Worm (Caenorhabditis elegans) whole organism, young adult: ENCODE measurements around the gene lrx-1.

Experiments used
- ama-1 ChIP-seq, 3 experiments: fragments of 150-350 bp in 1 of 3; sonication (generic microtip) in 2 of 3; optimal IDR thresholded peaks; 2 replicates each; lab custom pipeline; 2014 to 2018; ENCODE audit warnings: missing biosample characterization in 2 of 3, missing genetic modification characterization in 2 of 3, missing genetic modification reagents in 2 of 3
- aptf-3 ChIP-seq: fragments of 200-800 bp; sonication (Bioruptor generic); IDR thresholded peaks from 2 replicates; pipeline ENCODE4 v1.3.6; 2022; ENCODE audit warnings: missing genetic modification characterization, missing compliant biosample characterization
- dpl-1 ChIP-seq: fragments of 150-350 bp; optimal IDR thresholded peaks from 2 replicates; lab custom pipeline; 2014; ENCODE audit warnings: missing biosample characterization, missing genetic modification reagents, missing genetic modification characterization
- madf-3 ChIP-seq: fragments of 200-800 bp; sonication (Bioruptor generic); IDR thresholded peaks from 2 replicates; pipeline ENCODE4 v1.3.6; 2022; ENCODE audit warnings: missing genetic modification reagents, missing genetic modification characterization, missing compliant biosample characterization
- mel-28 ChIP-seq: sonication (generic microtip); optimal IDR thresholded peaks from 2 replicates; lab custom pipeline; 2016; ENCODE audit warnings: borderline replicate concordance, mild to moderate bottlenecking, missing genetic modification characterization, missing compliant biosample characterization
- nfyb-1 ChIP-seq: fragments of 200-800 bp; sonication (Bioruptor generic); IDR thresholded peaks from 2 replicates; pipeline ENCODE4 v1.3.6; 2022; ENCODE audit warnings: missing genetic modification reagents, missing genetic modification characterization, missing compliant biosample characterization
- nhr-90 ChIP-seq: sonication (generic microtip); optimal IDR thresholded peaks from 2 replicates; lab custom pipeline; 2016; ENCODE audit warnings: missing genotype, mild to moderate bottlenecking, missing genetic modification characterization, missing compliant biosample characterization

DNA sequence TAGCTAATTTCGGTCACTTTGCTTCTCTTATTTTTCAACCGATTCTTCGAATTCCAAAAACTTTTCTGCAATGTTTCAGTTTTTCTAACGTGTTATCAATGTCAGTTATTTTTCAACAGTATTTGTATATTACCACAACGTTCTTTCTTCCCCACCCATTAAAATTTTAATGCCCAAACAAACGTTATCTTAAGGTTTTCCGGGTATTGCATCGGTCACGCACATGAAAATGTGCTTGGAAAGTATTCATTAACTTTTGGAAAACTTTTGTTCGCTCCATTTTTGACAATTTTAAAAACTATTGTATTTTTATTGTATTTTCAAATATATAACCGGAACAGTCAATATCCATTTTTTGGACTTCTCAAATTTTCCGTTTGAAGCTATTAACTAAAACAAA lies 43.8 kb downstream of the lrx-1 start:
- TF ChIP-seq nfyb-1 (GFP tag; lab: Robert Waterston, UW), result no peak
- TF ChIP-seq aptf-3 (GFP tag; lab: Robert Waterston, UW), result no peak
- no peak for TF ChIP-seq ama-1 (optimal IDR thresholded peaks at IDR 0.05; lab: Kevin White, UChicago)
- TF ChIP-seq ama-1 (GFP tag; optimal IDR thresholded peaks at IDR 0.05; lab: Kevin White, UChicago), result no peak
- no peak for TF ChIP-seq madf-3 (GFP tag; lab: Robert Waterston, UW)
- no peak for TF ChIP-seq nhr-90
- no peak for TF ChIP-seq mel-28 (tag; lab: Kevin White, UChicago)
- no peak for TF ChIP-seq dpl-1 (GFP tag; lab: Kevin White, UChicago)
